Fruit fly (Drosophila melanogaster) whole organism, embryonic: Measurements from ENCODE around the gene His3.3A.

Experiments used
- Ada2b ChIP-seq: fragments of 200-800 bp; sonication (Bioruptor generic); IDR thresholded peaks from 2 replicates; pipeline ENCODE4 v1.3.6; 2022; ENCODE audit warnings: missing biosample characterization, missing genetic modification characterization
- Bgb ChIP-seq: fragments of 200-800 bp; sonication (Bioruptor generic); IDR thresholded peaks from 2 replicates; pipeline ENCODE4 v1.3.6; 2022; ENCODE audit warnings: missing biosample characterization, missing genetic modification characterization; ENCODE audit not compliant: partially characterized antibody
- CG10979 ChIP-seq: fragments of 200-800 bp; sonication (Bioruptor generic); optimal IDR thresholded peaks from 2 replicates; lab custom pipeline; 2018; ENCODE audit warnings: missing biosample characterization, mild to moderate bottlenecking, missing genetic modification characterization, moderate library complexity
- CG11247 ChIP-seq: fragments of 200-800 bp; sonication (Bioruptor generic); IDR thresholded peaks from 2 replicates; pipeline ENCODE4 v1.3.6; 2022; ENCODE audit warnings: missing biosample characterization, missing genetic modification characterization
- CG12071 ChIP-seq: fragments of 200-800 bp; sonication (Bioruptor generic); optimal IDR thresholded peaks from 3 replicates; lab custom pipeline; 2018; ENCODE audit warnings: missing biosample characterization, mild to moderate bottlenecking, missing genetic modification characterization
- CG15011 ChIP-seq: fragments of 200-800 bp; sonication (Bioruptor generic); optimal IDR thresholded peaks from 3 replicates; lab custom pipeline; 2018; ENCODE audit warnings: missing biosample characterization, mild to moderate bottlenecking, missing genetic modification characterization
- CG17829 ChIP-seq: fragments of 200-800 bp; optimal IDR thresholded peaks from 2 replicates; lab custom pipeline; 2019; ENCODE audit warnings: missing biosample characterization, mild to moderate bottlenecking, missing genetic modification characterization, moderate library complexity
- CG18011 ChIP-seq: fragments of 200-800 bp; sonication (Bioruptor generic); optimal IDR thresholded peaks from 2 replicates; lab custom pipeline; 2017; ENCODE audit warnings: missing biosample characterization, missing genetic modification characterization, mild to moderate bottlenecking, moderate library complexity, missing genotype
- CG2875 ChIP-seq: fragments of 200-800 bp; sonication (Bioruptor generic); optimal IDR thresholded peaks from 2 replicates; lab custom pipeline; 2017; ENCODE audit warnings: missing biosample characterization, mild to moderate bottlenecking, missing genetic modification characterization, missing genetic modification reagents
- CG2889 ChIP-seq: fragments of 200-800 bp; sonication (Bioruptor generic); IDR thresholded peaks from 3 replicates; pipeline ENCODE4 v1.3.6; 2022; ENCODE audit warnings: missing biosample characterization, missing genetic modification characterization
- CG34422 ChIP-seq: fragments of 200-800 bp; sonication (Bioruptor generic); IDR thresholded peaks from 3 replicates; pipeline ENCODE4 v1.3.6; 2022; ENCODE audit warnings: missing biosample characterization, missing genetic modification characterization
- CG3995 ChIP-seq: fragments of 200-800 bp; sonication (Bioruptor generic); optimal IDR thresholded peaks from 3 replicates; lab custom pipeline; 2016; ENCODE audit warnings: missing biosample characterization, missing genetic modification characterization
- CG43689 ChIP-seq: fragments of 200-800 bp; sonication (Bioruptor generic); IDR thresholded peaks from 2 replicates; pipeline ENCODE4 v1.3.6; 2022; ENCODE audit warnings: missing biosample characterization, missing genetic modification characterization
- CG6654 ChIP-seq: fragments of 200-800 bp; sonication (Bioruptor generic); optimal IDR thresholded peaks from 2 replicates; lab custom pipeline; 2017; ENCODE audit warnings: missing biosample characterization, mild to moderate bottlenecking, missing genetic modification characterization
- CG6791 ChIP-seq: fragments of 200-800 bp; sonication (Bioruptor generic); IDR thresholded peaks from 3 replicates; pipeline ENCODE4 v1.3.6; 2022; ENCODE audit warnings: missing biosample characterization, missing genetic modification characterization; ENCODE audit not compliant: partially characterized antibody
- CG8281 ChIP-seq: fragments of 200-800 bp; sonication (Bioruptor generic); optimal IDR thresholded peaks from 2 replicates; lab custom pipeline; 2018; ENCODE audit warnings: missing biosample characterization, mild to moderate bottlenecking, missing genetic modification characterization, moderate library complexity
- CTCF ChIP-seq: fragments of 200-800 bp; sonication (Bioruptor generic); optimal IDR thresholded peaks from 2 replicates; lab custom pipeline; 2017; ENCODE audit warnings: missing biosample characterization, mild to moderate bottlenecking, missing genetic modification characterization, moderate library complexity
- Deaf1 ChIP-seq: fragments of 200-800 bp; optimal IDR thresholded peaks from 3 replicates; lab custom pipeline; 2019; ENCODE audit warnings: missing biosample characterization, mild to moderate bottlenecking, missing genetic modification characterization, moderate library complexity
- Eip74EF ChIP-seq, 2 experiments: fragments of 200-800 bp in 1 of 2; fragments of >200 bp in 1 of 2; sonication (Bioruptor generic) in 1 of 2; optimal IDR thresholded peaks; 2 replicates each; lab custom pipeline; 2017 to 2019; ENCODE audit warnings: missing biosample characterization in 2 of 2, missing genetic modification characterization in 2 of 2, mild to moderate bottlenecking in 1 of 2, moderate library complexity in 1 of 2
- Ets65A ChIP-seq: fragments of 200-800 bp; sonication (Bioruptor generic); peaks from one replicate; lab custom pipeline; 2016; ENCODE audit warnings: missing biosample characterization, missing genetic modification characterization
- Fer2 ChIP-seq: fragments of 200-800 bp; sonication (Bioruptor generic); optimal IDR thresholded peaks from 2 replicates; lab custom pipeline; 2018; ENCODE audit warnings: missing biosample characterization, mild to moderate bottlenecking, missing genetic modification characterization, moderate library complexity
- HHEX ChIP-seq: fragments of 200-800 bp; sonication (Bioruptor generic); optimal IDR thresholded peaks from 3 replicates; lab custom pipeline; 2017; ENCODE audit warnings: missing biosample characterization, mild to moderate bottlenecking, missing genetic modification characterization, missing genetic modification reagents
- HLH3B ChIP-seq: fragments of 200-800 bp; sonication (Bioruptor generic); IDR thresholded peaks from 2 replicates; pipeline ENCODE4 v1.3.6; 2022; ENCODE audit warnings: missing biosample characterization, missing genetic modification characterization
- HLH4C ChIP-seq: fragments of 200-800 bp; sonication (Bioruptor generic); IDR thresholded peaks from 3 replicates; pipeline ENCODE4 v1.3.6; 2022; ENCODE audit warnings: missing biosample characterization, missing genetic modification characterization; ENCODE audit not compliant: partially characterized antibody
- Hr51 ChIP-seq, 2 experiments: fragments of 200-800 bp; sonication (Bioruptor generic); optimal IDR thresholded peaks; 2 replicates in 1 of 2; 3 replicates in 1 of 2; lab custom pipeline; 2016 to 2018; ENCODE audit warnings: missing biosample characterization in 2 of 2, missing genetic modification characterization in 2 of 2, mild to moderate bottlenecking in 1 of 2, moderate library complexity in 1 of 2
- NC2β ChIP-seq: fragments of 200-800 bp; sonication (Bioruptor generic); optimal IDR thresholded peaks from 2 replicates; lab custom pipeline; 2016; ENCODE audit warnings: missing biosample characterization, missing genetic modification characterization
- Oaz ChIP-seq: fragments of 200-800 bp; sonication (Bioruptor generic); IDR thresholded peaks from 2 replicates; pipeline ENCODE4 v1.3.6; 2022; ENCODE audit warnings: missing biosample characterization, missing genetic modification characterization
- Sox100B ChIP-seq: fragments of 200-800 bp; sonication (Bioruptor generic); optimal IDR thresholded peaks from 3 replicates; lab custom pipeline; 2018; ENCODE audit warnings: missing biosample characterization, mild to moderate bottlenecking, missing genetic modification characterization
- Ssrp ChIP-seq: fragments of 200-800 bp; sonication (Bioruptor generic); optimal IDR thresholded peaks from 2 replicates; lab custom pipeline; 2018; ENCODE audit warnings: missing biosample characterization, mild to moderate bottlenecking, missing genetic modification characterization, moderate library complexity
- Stat92E ChIP-seq, 3 experiments: fragments of >200 bp in 2 of 3; fragments of 200-800 bp in 1 of 3; sonication (Bioruptor generic) in 1 of 3; optimal IDR thresholded peaks; 2 replicates each; lab custom pipeline; 2017 to 2019; ENCODE audit warnings: missing biosample characterization in 3 of 3, missing genetic modification characterization in 3 of 3, mild to moderate bottlenecking in 1 of 3, moderate library complexity in 1 of 3
- Xbp1 ChIP-seq: fragments of 200-800 bp; sonication (Bioruptor generic); optimal IDR thresholded peaks from 3 replicates; lab custom pipeline; 2016; ENCODE audit warnings: missing biosample characterization, mild to moderate bottlenecking, missing genetic modification characterization
- az2 ChIP-seq: fragments of 200-800 bp; sonication (Bioruptor generic); optimal IDR thresholded peaks from 3 replicates; lab custom pipeline; 2016; ENCODE audit warnings: missing biosample characterization, missing genetic modification characterization
- cas ChIP-seq: fragments of 200-800 bp; sonication (Bioruptor generic); IDR thresholded peaks from 2 replicates; pipeline ENCODE4 v1.3.6; 2022; ENCODE audit warnings: missing biosample characterization, missing genetic modification characterization
- chm ChIP-seq: fragments of 200-800 bp; sonication (Bioruptor generic); IDR thresholded peaks from 2 replicates; pipeline ENCODE4 v1.3.6; 2022; ENCODE audit warnings: missing biosample characterization, missing genetic modification characterization
- crp ChIP-seq, 2 experiments: fragments of 200-800 bp; sonication (Bioruptor generic); optimal IDR thresholded peaks; 2 replicates in 1 of 2; 3 replicates in 1 of 2; lab custom pipeline; 2017; ENCODE audit warnings: missing biosample characterization in 2 of 2, missing genetic modification characterization in 2 of 2, mild to moderate bottlenecking in 1 of 2, moderate library complexity in 1 of 2
- dysf ChIP-seq: fragments of 200-800 bp; sonication (Bioruptor generic); IDR thresholded peaks from 3 replicates; pipeline ENCODE4 v1.3.6; 2022; ENCODE audit warnings: missing biosample characterization, missing genetic modification characterization
- eve ChIP-seq, 2 experiments: fragments of >200 bp; optimal IDR thresholded peaks; 2 replicates each; lab custom pipeline; 2017; ENCODE audit warnings: missing biosample characterization in 2 of 2, missing genetic modification characterization in 2 of 2
- exex ChIP-seq: fragments of 200-800 bp; sonication (Bioruptor generic); optimal IDR thresholded peaks from 4 replicates; lab custom pipeline; 2018; ENCODE audit warnings: missing biosample characterization, mild to moderate bottlenecking, missing genetic modification characterization, moderate library complexity
- grn ChIP-seq: fragments of 200-800 bp; sonication (Bioruptor generic); optimal IDR thresholded peaks from 3 replicates; lab custom pipeline; 2017; ENCODE audit warnings: missing biosample characterization, missing genetic modification characterization
- gsb ChIP-seq: fragments of 200-800 bp; sonication (Bioruptor generic); IDR thresholded peaks from 2 replicates; pipeline ENCODE4 v1.3.6; 2022; ENCODE audit warnings: missing biosample characterization, missing genetic modification characterization
- kay ChIP-seq: fragments of 200-800 bp; sonication (Bioruptor generic); optimal IDR thresholded peaks from 2 replicates; lab custom pipeline; 2016; ENCODE audit warnings: missing biosample characterization, missing genetic modification characterization
- nerfin-2 ChIP-seq: fragments of 200-800 bp; sonication (Bioruptor generic); IDR thresholded peaks from 2 replicates; pipeline ENCODE4 v1.3.6; 2022; ENCODE audit warnings: missing biosample characterization, missing genetic modification characterization; ENCODE audit not compliant: partially characterized antibody
- odd ChIP-seq: fragments of 200-800 bp; sonication (Bioruptor generic); optimal IDR thresholded peaks from 2 replicates; lab custom pipeline; 2017; ENCODE audit warnings: missing biosample characterization, mild to moderate bottlenecking, missing genetic modification characterization
- pb ChIP-seq: fragments of 200-800 bp; sonication (Bioruptor generic); optimal IDR thresholded peaks from 3 replicates; lab custom pipeline; 2016; ENCODE audit warnings: missing biosample characterization, missing genetic modification characterization
- peb ChIP-seq: fragments of 200-800 bp; sonication (Bioruptor generic); IDR thresholded peaks from 2 replicates; pipeline ENCODE4 v1.3.6; 2022; ENCODE audit warnings: missing biosample characterization, missing genetic modification characterization
- pzg ChIP-seq: fragments of 200-800 bp; sonication (Bioruptor generic); optimal IDR thresholded peaks from 3 replicates; lab custom pipeline; 2018; ENCODE audit warnings: missing biosample characterization, mild to moderate bottlenecking, missing genetic modification characterization, moderate library complexity
- ranshi ChIP-seq: fragments of 200-800 bp; sonication (Bioruptor generic); IDR thresholded peaks from 2 replicates; pipeline ENCODE4 v1.3.6; 2022; ENCODE audit warnings: missing biosample characterization, missing genetic modification characterization
- sens ChIP-seq: fragments of 200-800 bp; sonication (Bioruptor generic); peaks from one replicate; lab custom pipeline; 2016; ENCODE audit warnings: missing biosample characterization, missing genetic modification characterization
- sisA ChIP-seq: fragments of 200-800 bp; sonication (Bioruptor generic); IDR thresholded peaks from 2 replicates; pipeline ENCODE4 v1.3.6; 2022; ENCODE audit warnings: missing biosample characterization, missing genetic modification characterization
- tin ChIP-seq: fragments of 200-800 bp; sonication (Bioruptor generic); optimal IDR thresholded peaks from 3 replicates; lab custom pipeline; 2016; ENCODE audit warnings: missing biosample characterization, missing genetic modification characterization
- zfh2 ChIP-seq: fragments of 200-800 bp; sonication (Bioruptor generic); optimal IDR thresholded peaks from 2 replicates; lab custom pipeline; 2016; ENCODE audit warnings: missing biosample characterization, missing genetic modification characterization

The His3.3A gene

dm6 chr2L:5036120-5036519 lies 18.7 kb upstream of the His3.3A start:
- TF ChIP-seq CG11247 (GFP tag; lab: Robert Waterston, UW) (no peak), CG17829 (no peak), sisA (0 out of 2 replicates have a peak, but pooled peaks have one; percentile 26), CG34422 (GFP tag; lab: Robert Waterston, UW) (no peak), Oaz (GFP tag; lab: Robert Waterston, UW) (no peak), sens (GFP tag; lab: Kevin White, UChicago) (peak; percentile 44), tin (GFP tag; lab: Kevin White, UChicago) (no peak), HLH3B (GFP tag; lab: Robert Waterston, UW) (peak; percentile 11; the same call in 1 of the 2 replicates), pb (GFP tag; lab: Kevin White, UChicago) (no peak), odd (no peak), CG12071 (GFP tag; lab: Kevin White, UChicago) (no peak), CG15011 (no peak), CG6791 (GFP tag; lab: Robert Waterston, UW) (0 out of 3 replicates have a peak, but pooled peaks have one; percentile 5), gsb (GFP tag; lab: Robert Waterston, UW) (no peak), Stat92E (GFP tag; optimal IDR thresholded peaks at IDR 0.05; lab: Kevin White, UChicago) (no peak), CG10979 (tag; lab: Kevin White, UChicago) (peak; percentile 21), CG2889 (no peak), ranshi (GFP tag; lab: Robert Waterston, UW) (no peak), Ada2b (no peak), CTCF (GFP tag; lab: Kevin White, UChicago) (peak; percentile 91), kay (no peak), eve (GFP tag; optimal IDR thresholded peaks at IDR 0.05; lab: Kevin White, UChicago) (no peak)

dm6 chr2L:5037402-5037860 lies 17.4 kb upstream of the His3.3A start, which contains the start of the genes CG14042 and SP555:
Gene CG14042 (plus strand): TSS chr2L:5037709.
Gene SP555 (plus strand): TSS chr2L:5037709.
- TF ChIP-seq Deaf1 (tag; lab: Kevin White, UChicago) (peak; percentile 56), CG8281 (tag; lab: Kevin White, UChicago) (no peak), HHEX (GFP tag; lab: Kevin White, UChicago) (no peak), CG2875 (GFP tag; lab: Kevin White, UChicago) (no peak), Bgb (peak; percentile 16; the same call in 1 of the 2 replicates), HLH4C (GFP tag; lab: Robert Waterston, UW) (no peak), Ets65A (GFP tag; lab: Kevin White, UChicago) (no peak), crp (GFP tag; optimal IDR thresholded peaks at IDR 0.05; lab: Kevin White, UChicago) (no peak), zfh2 (GFP tag; lab: Kevin White, UChicago) (no peak), nerfin-2 (GFP tag; lab: Robert Waterston, UW) (no peak), CG18011 (GFP tag; lab: Kevin White, UChicago) (no peak), Xbp1 (GFP tag; lab: Kevin White, UChicago) (no peak), CG2889 (no peak), Sox100B (GFP tag; lab: Kevin White, UChicago) (no peak), dysf (GFP tag; lab: Robert Waterston, UW) (no peak), chm (GFP tag; lab: Robert Waterston, UW) (no peak), CG43689 (GFP tag; lab: Robert Waterston, UW) (no peak), Fer2 (no peak), Hr51 (GFP tag; optimal IDR thresholded peaks at IDR 0.05; lab: Kevin White, UChicago) (no peak), grn (peak; percentile 41), cas (GFP tag; lab: Robert Waterston, UW) (no peak), Eip74EF (GFP tag; optimal IDR thresholded peaks at IDR 0.05; lab: Kevin White, UChicago) (no peak), Ssrp (tag; lab: Kevin White, UChicago) (no peak), az2 (GFP tag; lab: Kevin White, UChicago) (no peak), CG3995 (GFP tag; lab: Kevin White, UChicago) (no peak), peb (GFP tag; lab: Robert Waterston, UW) (no peak), pzg (GFP tag; lab: Kevin White, UChicago) (peak; percentile 20), exex (tag; lab: Kevin White, UChicago) (no peak), CG6654 (GFP tag; lab: Kevin White, UChicago) (no peak), NC2β (GFP tag; lab: Kevin White, UChicago) (no peak)
